Worm (Caenorhabditis elegans) whole organism, L1 larva: ENCODE results near the gene B0393.7.
"Not testable (repeated sequence)": the region's sequence is repeated elsewhere in the genome, so short reads cannot be mapped to it uniquely, and the experiment has no call there.

Experiments used
- C16A3.4 ChIP-seq: fragments of 150-350 bp; optimal IDR thresholded peaks from 2 replicates; lab custom pipeline; 2014; ENCODE audit warnings: missing biosample characterization, missing genetic modification characterization
- F16B12.6 ChIP-seq: fragments of 150-350 bp; optimal IDR thresholded peaks from 2 replicates; lab custom pipeline; 2014; ENCODE audit warnings: missing biosample characterization, missing genetic modification characterization
- ama-1 ChIP-seq: fragments of 150-350 bp; optimal IDR thresholded peaks from 2 replicates; lab custom pipeline; 2014
- blmp-1 ChIP-seq: fragments of 150-350 bp; optimal IDR thresholded peaks from 2 replicates; lab custom pipeline; 2014; ENCODE audit warnings: missing biosample characterization, missing genetic modification characterization
- ceh-63 ChIP-seq: fragments of 200-800 bp; sonication (Bioruptor generic); optimal IDR thresholded peaks from 2 replicates; lab custom pipeline; 2018; ENCODE audit warnings: mild to moderate bottlenecking, missing genetic modification characterization, missing compliant biosample characterization
- dpl-1 ChIP-seq, 3 experiments: fragments of 150-350 bp in 2 of 3; sonication (generic microtip) in 1 of 3; optimal IDR thresholded peaks; 2 replicates each; lab custom pipeline; 2014 to 2017; ENCODE audit warnings: missing biosample characterization in 3 of 3, missing genetic modification characterization in 3 of 3, missing genetic modification reagents in 3 of 3
- efl-1 ChIP-seq, 4 experiments: fragments of 150-350 bp; optimal IDR thresholded peaks in 3 of 4; peaks in 1 of 4; 1 replicate in 1 of 4; 2 replicates in 3 of 4; lab custom pipeline; 2014; ENCODE audit warnings: missing biosample characterization in 2 of 4, missing genetic modification characterization in 2 of 4, missing genetic modification reagents in 2 of 4
- elt-2 ChIP-seq: sonication (generic microtip); optimal IDR thresholded peaks from 2 replicates; lab custom pipeline; 2016; ENCODE audit warnings: missing genetic modification characterization, mild to moderate bottlenecking, inconsistent platforms, missing compliant biosample characterization, missing genetic modification reagents
- elt-3 ChIP-seq, 6 experiments: fragments of 150-350 bp in 1 of 6; sonication (generic microtip); optimal IDR thresholded peaks; 2 replicates each; lab custom pipeline; 2017 to 2018; ENCODE audit warnings: missing biosample characterization in 6 of 6, missing genetic modification characterization in 6 of 6, inconsistent platforms in 1 of 6
- fkh-4 ChIP-seq: sonication (generic microtip); optimal IDR thresholded peaks from 2 replicates; lab custom pipeline; 2016; ENCODE audit warnings: missing compliant biosample characterization, missing genetic modification characterization, borderline replicate concordance
- fkh-8 ChIP-seq: sonication (generic microtip); optimal IDR thresholded peaks from 2 replicates; lab custom pipeline; 2016; ENCODE audit warnings: mild to moderate bottlenecking, missing genetic modification characterization, missing compliant biosample characterization
- hpl-2 ChIP-seq: fragments of 150-350 bp; optimal IDR thresholded peaks from 2 replicates; lab custom pipeline; 2014; ENCODE audit warnings: missing biosample characterization, missing genetic modification reagents, missing genetic modification characterization
- irx-1 ChIP-seq: sonication (generic microtip); optimal IDR thresholded peaks from 2 replicates; lab custom pipeline; 2016; ENCODE audit warnings: missing genetic modification characterization, missing compliant biosample characterization
- lin-35 ChIP-seq, 2 experiments: fragments of 150-350 bp; optimal IDR thresholded peaks; 2 replicates each; lab custom pipeline; 2014; ENCODE audit warnings: missing biosample characterization in 2 of 2, missing genetic modification characterization in 2 of 2, missing genetic modification reagents in 2 of 2
- lin-39 ChIP-seq: fragments of 150-350 bp; optimal IDR thresholded peaks from 2 replicates; lab custom pipeline; 2014; ENCODE audit warnings: missing biosample characterization, missing genetic modification reagents, missing genetic modification characterization
- lir-3 ChIP-seq: sonication (generic microtip); optimal IDR thresholded peaks from 2 replicates; lab custom pipeline; 2016; ENCODE audit warnings: mild to moderate bottlenecking, missing genetic modification characterization, moderate library complexity, missing compliant biosample characterization; ENCODE audit not compliant: poor library complexity
- lsy-2 ChIP-seq, 2 experiments: fragments of 150-350 bp; optimal IDR thresholded peaks; 2 replicates each; lab custom pipeline; 2014; ENCODE audit warnings: missing biosample characterization in 2 of 2, missing genetic modification characterization in 2 of 2
- nhr-11 ChIP-seq: fragments of 150-350 bp; optimal IDR thresholded peaks from 2 replicates; lab custom pipeline; 2014; ENCODE audit warnings: missing biosample characterization, missing genetic modification characterization
- nhr-28 ChIP-seq: fragments of 150-350 bp; optimal IDR thresholded peaks from 2 replicates; lab custom pipeline; 2014; ENCODE audit warnings: missing biosample characterization, missing genetic modification characterization
- nhr-76 ChIP-seq: sonication (generic microtip); optimal IDR thresholded peaks from 2 replicates; lab custom pipeline; 2017; ENCODE audit warnings: missing biosample characterization, missing genetic modification characterization
- nhr-85 ChIP-seq: sonication (generic microtip); peaks from one replicate; lab custom pipeline; 2016; ENCODE audit warnings: missing genetic modification characterization, inconsistent platforms, missing compliant biosample characterization
- skn-1 ChIP-seq: fragments of 150-350 bp; optimal IDR thresholded peaks from 2 replicates; lab custom pipeline; 2014; ENCODE audit warnings: missing biosample characterization, missing genetic modification characterization
- vab-15 ChIP-seq: sonication (generic microtip); optimal IDR thresholded peaks from 2 replicates; lab custom pipeline; 2017; ENCODE audit warnings: missing genotype, mild to moderate bottlenecking, missing genetic modification characterization, missing compliant biosample characterization
- zip-4 ChIP-seq: fragments of 200-800 bp; sonication (Bioruptor generic); optimal IDR thresholded peaks from 2 replicates; lab custom pipeline; 2018; ENCODE audit warnings: mild to moderate bottlenecking, missing genetic modification characterization, moderate library complexity, missing compliant biosample characterization

The B0393.7 gene

DNA sequence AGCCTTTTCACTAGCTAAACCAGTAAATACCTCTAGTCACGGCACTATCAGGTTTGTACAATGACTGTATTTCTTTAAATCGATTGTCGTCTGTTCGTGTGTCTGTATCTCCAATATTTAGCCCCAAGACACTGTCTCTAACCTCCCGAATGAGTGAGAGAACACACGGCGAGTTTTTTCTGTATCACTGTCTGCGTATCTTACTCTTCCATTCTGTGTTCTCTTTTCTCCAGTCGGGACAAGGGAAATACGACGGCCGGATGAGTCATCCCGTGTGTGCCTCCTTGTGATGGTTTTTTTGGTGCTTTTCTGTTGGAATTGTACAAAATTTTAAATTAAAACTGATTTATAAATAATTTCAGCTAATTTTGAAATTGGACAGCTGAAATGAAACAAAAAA lies 18.1 kb upstream of the B0393.7 start (continued):
- no peak for TF ChIP-seq zip-4 (GFP tag; lab: Kevin White, UChicago)
- TF ChIP-seq F16B12.6 (tag; lab: Kevin White, UChicago) = peak; percentile 57
- no peak for TF ChIP-seq irx-1
- TF ChIP-seq, all 84 proteins: peak for 33

DNA sequence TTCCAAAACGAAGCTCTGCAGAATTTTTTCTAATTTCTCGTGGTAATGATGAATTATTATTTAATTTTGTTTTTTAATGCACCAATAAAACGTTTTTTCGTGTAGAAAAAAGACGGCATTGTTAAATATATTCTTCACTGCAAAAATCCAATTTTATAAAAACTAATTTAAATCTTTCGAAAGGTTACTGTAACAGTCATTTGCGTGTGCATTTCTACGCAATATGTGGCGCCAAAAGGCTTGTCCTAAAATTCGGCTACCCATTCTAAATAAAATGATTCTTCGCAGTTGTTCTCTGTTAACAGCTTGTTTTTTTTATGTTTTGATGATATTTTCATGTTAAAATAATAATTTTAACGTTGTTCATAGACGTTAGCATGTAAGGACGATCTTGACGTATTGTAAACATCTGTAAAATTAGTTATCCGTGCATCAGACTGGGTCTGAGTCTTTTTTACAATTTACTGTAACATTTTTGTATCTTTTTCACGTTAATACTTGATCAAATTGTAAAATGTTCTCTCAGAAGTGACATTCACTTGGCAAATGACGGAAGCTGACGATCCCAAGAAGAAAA lies 14.7 kb upstream of the B0393.7 start, which contains the start of gene mip-1:
Gene mip-1 (plus strand): TSS at position 527 of the 577 bp plus-strand sequence.
- TF ChIP-seq nhr-11 (tag; lab: Kevin White, UChicago) = no peak
- TF ChIP-seq skn-1 = no peak
- no peak for TF ChIP-seq fkh-4 (tag; lab: Kevin White, UChicago)
- no peak for TF ChIP-seq ama-1 (lab: Kevin White, UChicago)

DNA sequence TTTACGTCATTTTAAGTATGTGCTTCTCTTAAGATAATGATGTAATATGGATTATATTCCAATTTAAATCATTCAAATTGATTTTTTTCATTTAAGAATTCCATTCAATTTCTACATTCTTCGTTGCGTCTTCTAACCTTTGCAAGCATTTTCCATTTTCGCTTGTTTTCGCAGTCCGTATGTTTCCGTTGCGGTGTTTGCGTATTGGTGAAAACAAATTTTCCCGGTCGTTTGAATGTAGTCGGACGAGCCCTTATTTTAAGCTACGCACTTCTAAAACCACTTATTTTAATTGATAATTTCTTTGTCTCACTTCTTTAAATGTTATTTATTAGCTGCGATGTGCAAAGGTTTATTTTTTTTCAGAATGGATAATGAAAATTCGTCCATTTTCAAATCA lies 7.8 kb upstream of the B0393.7 start, which contains the start of gene mel-28:
Gene mel-28 (plus strand): TSS at position 367 of the 400 bp plus-strand sequence.
- TF ChIP-seq blmp-1 (tag; lab: Kevin White, UChicago) (peak; percentile 74), efl-1 (optimal IDR thresholded peaks at IDR 0.05; lab: Kevin White, UChicago) (peak; percentile 16 to 70), efl-1 (GFP tag; optimal IDR thresholded peaks at IDR 0.05 in 1 of 2; lab: Kevin White, UChicago) (peak; percentile 82 to 97), dpl-1 (GFP tag; optimal IDR thresholded peaks at IDR 0.05; lab: Kevin White, UChicago) (peak; percentile 68 to 85 (median 73)), lin-35 (GFP tag; optimal IDR thresholded peaks at IDR 0.05; lab: Kevin White, UChicago) (peak; percentile 58 to 81), lsy-2 (tag; optimal IDR thresholded peaks at IDR 0.05; lab: Kevin White, UChicago) (peak in 1 of 2 experiments; percentile 56), F16B12.6 (tag; lab: Kevin White, UChicago) (peak; percentile 80), fkh-8 (no peak), lir-3 (tag; lab: Kevin White, UChicago) (no peak)

DNA sequence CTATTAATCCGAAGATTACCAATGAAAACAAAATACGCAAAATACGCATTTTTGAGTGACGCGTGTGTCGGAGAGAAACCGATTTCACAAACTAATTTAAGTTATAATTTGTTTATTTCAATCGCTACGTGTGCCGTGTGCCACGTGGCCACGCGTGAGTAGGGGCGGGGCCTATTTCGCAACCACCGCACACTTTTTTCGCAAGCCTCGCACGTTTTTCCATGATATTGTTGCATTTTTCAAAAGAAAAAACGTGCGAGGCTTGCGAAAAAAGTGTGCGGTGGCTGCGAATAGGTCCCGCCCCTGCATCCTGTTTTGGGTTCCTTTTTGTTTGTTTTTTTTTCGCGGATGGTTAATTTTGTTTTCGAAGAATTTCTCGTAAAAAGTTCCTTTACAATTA lies 7.2 kb upstream of the B0393.7 start, which contains the start of gene enu-3.2:
Gene enu-3.2 (minus strand): TSS at position 105 of the 400 bp plus-strand sequence.
- not testable (repeated sequence) for TF ChIP-seq nhr-85 (tag; lab: Kevin White, UChicago); ceh-63 (GFP tag; lab: Kevin White, UChicago); nhr-76 (tag; lab: Kevin White, UChicago)

DNA sequence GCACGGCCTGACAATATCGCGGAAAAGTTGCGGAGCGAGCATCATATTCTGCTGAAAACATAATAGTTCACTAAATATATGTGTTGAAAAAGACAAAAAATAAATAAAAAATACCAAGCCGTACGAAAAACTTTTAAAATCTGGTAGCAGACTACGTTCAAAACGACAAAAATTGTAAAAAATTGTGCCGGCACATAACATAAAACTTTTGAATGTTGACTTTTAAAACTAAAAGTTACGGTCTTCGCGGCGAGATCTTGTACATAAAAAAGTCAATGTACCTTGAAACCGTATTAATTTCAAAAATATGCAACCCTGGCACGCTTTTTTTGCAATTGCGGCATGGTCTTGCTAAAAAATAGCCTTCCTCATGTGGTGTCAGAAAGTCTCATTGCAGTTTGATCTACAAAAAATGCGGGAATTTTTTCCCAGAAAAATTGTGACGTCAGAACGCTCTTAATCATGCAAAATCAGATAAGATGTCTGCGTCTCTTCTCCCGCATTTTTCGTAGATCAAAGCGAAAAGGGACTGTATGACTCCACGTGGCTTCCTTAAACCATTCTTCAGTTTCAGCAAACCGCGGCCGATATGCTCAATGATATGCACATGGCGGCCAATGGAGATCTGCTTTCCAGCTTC lies 4.2 kb upstream of the B0393.7 start, which contains the start of the genes gex-5 and C38D4.10:
Gene gex-5 (minus strand): TSS at position 51 of the 640 bp plus-strand sequence.
Gene C38D4.10 (plus strand): TSS at position 590 of the 640 bp plus-strand sequence.
- TF ChIP-seq C16A3.4 (tag; lab: Kevin White, UChicago); lin-35 (GFP tag; optimal IDR thresholded peaks at IDR 0.05; lab: Kevin White, UChicago); nhr-28 (tag; lab: Kevin White, UChicago): not testable (repeated sequence)

DNA sequence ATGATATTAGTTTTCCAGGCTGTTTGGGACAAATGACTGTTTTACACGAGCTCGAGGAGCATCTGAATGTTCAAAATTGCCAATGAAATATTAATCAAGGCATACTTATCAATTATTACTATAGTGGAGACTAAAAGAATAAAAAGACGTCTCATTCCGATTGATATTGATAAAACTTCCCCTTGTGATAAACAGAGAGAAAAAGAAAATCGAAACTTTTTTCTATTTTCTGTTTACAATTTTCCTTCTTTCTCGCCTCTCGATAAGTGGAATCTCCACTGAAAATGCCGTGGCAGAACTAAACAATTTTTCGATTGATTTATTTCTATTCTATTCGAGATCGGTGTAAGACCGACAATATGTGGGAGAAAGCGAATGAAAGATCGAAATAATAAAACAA lies 2.0 kb upstream of the B0393.7 start, which contains the start of gene B0393.9:
Gene B0393.9 (minus strand): TSS at position 303 of the 400 bp plus-strand sequence.
- peak; percentile 25 for TF ChIP-seq elt-2
- TF ChIP-seq blmp-1 (tag; lab: Kevin White, UChicago) = peak; percentile 53
- TF ChIP-seq hpl-2 = no peak

DNA sequence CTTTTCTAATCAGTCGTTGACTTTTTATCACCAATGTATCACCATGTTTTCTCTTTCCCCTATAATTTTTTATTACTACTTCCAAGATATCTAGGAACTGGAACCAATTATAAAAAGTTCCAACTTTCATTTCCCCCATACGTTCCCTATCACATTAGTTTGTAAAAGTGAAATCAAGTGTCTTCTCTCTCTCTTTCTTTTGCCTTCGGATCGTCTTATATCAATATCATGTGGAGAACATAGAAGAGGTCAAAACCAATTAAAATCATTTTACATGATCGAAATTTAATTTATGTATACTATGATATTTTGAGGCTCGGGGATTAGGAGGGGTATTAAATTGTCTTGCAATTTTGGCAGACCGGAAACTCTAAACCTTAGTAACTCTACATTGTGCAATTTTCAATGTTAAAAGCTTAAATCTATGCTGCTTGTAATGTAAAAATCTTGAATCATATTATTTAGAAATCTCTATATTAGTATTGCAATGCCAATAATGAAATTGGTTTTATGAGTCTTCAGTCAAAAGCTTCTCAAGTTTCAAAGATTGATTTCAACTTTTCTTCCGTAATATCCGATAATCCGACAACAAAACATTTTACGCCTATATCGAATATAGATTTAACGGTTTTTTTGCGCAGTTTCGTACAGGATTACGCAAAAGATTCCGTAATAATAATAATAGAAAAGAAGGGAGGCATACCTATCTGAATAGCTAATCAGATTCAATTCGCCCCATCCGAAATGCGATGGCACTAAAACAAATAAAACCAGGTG lies 9.8 kb downstream of the B0393.7 start:
- TF ChIP-seq vab-15 (tag; lab: Kevin White, UChicago) (no peak), blmp-1 (tag; lab: Kevin White, UChicago) (peak; percentile 94), lin-39 (tag; lab: Kevin White, UChicago) (no peak), elt-2 (no peak), elt-3 (tag; optimal IDR thresholded peaks at IDR 0.05; lab: Kevin White, UChicago) (peak in 1 of 6 experiments; percentile 14)
- TF ChIP-seq, all 84 proteins: peak for 2
